Worm (Caenorhabditis elegans) whole organism, L4 larva: ENCODE data around the gene dsl-4.
"Not testable (repeated sequence)": the region's sequence is repeated elsewhere in the genome, so short reads cannot be mapped to it uniquely, and the experiment has no call there.

Source experiments
- F44E2.7 ChIP-seq: fragments of 200-800 bp; sonication (Bioruptor generic); IDR thresholded peaks from 2 replicates; pipeline ENCODE4 v2.1.2; 2022; ENCODE audit warnings: missing genetic modification characterization, missing compliant biosample characterization
- T26A8.4 ChIP-seq: fragments of 200-800 bp; sonication (Bioruptor generic); IDR thresholded peaks from 2 replicates; pipeline ENCODE4 v1.3.6; 2022; ENCODE audit warnings: missing genetic modification characterization, missing compliant biosample characterization
- Y105C5A.15 ChIP-seq: fragments of 200-800 bp; sonication (Bioruptor generic); IDR thresholded peaks from 2 replicates; pipeline ENCODE4 v1.3.6; 2022; ENCODE audit warnings: missing genetic modification characterization, missing compliant biosample characterization
- Y48G9A.11 ChIP-seq: fragments of 200-800 bp; sonication (Bioruptor generic); IDR thresholded peaks from 2 replicates; pipeline ENCODE4 v1.3.6; 2022; ENCODE audit warnings: missing genetic modification reagents, missing genetic modification characterization, missing compliant biosample characterization
- ama-1 ChIP-seq: fragments of 150-350 bp; optimal IDR thresholded peaks from 2 replicates; lab custom pipeline; 2014; ENCODE audit warnings: inconsistent platforms, mixed read lengths
- ceh-32 ChIP-seq: sonication (generic microtip); optimal IDR thresholded peaks from 2 replicates; lab custom pipeline; 2016; ENCODE audit warnings: mild to moderate bottlenecking, missing genetic modification characterization, missing compliant biosample characterization; ENCODE audit not compliant: poor library complexity
- ceh-82 ChIP-seq: sonication (generic microtip); optimal IDR thresholded peaks from 2 replicates; lab custom pipeline; 2017; ENCODE audit warnings: missing biosample characterization, missing genetic modification characterization
- cey-2 ChIP-seq: sonication (generic microtip); optimal IDR thresholded peaks from 3 replicates; lab custom pipeline; 2017; ENCODE audit warnings: missing genetic modification characterization, mild to moderate bottlenecking, missing compliant biosample characterization, antibody characterized with exemption, borderline replicate concordance; ENCODE audit not compliant: insufficient read depth
- daf-16 ChIP-seq, 3 experiments: sonication (generic microtip); optimal IDR thresholded peaks; 2 replicates each; lab custom pipeline; 2016 to 2017; ENCODE audit warnings: missing genetic modification characterization in 3 of 3, missing genetic modification reagents in 3 of 3, mild to moderate bottlenecking in 2 of 3, missing compliant biosample characterization in 2 of 3, missing biosample characterization in 1 of 3, moderate library complexity in 1 of 3
- daf-19 ChIP-seq: fragments of 200-800 bp; sonication (Bioruptor generic); conservative IDR thresholded peaks from 2 replicates; pipeline ENCODE4 v1.3.6; 2022; ENCODE audit warnings: missing genetic modification characterization, missing compliant biosample characterization
- dmd-6 ChIP-seq: fragments of 200-800 bp; sonication (Bioruptor generic); IDR thresholded peaks from 2 replicates; pipeline ENCODE4 v1.3.6; 2022; ENCODE audit warnings: missing genetic modification reagents, missing genetic modification characterization, missing compliant biosample characterization
- dmd-8 ChIP-seq: fragments of 200-800 bp; sonication (Bioruptor generic); IDR thresholded peaks from 2 replicates; pipeline ENCODE4 v1.3.6; 2022; ENCODE audit warnings: missing genetic modification characterization, missing compliant biosample characterization
- dpl-1 ChIP-seq: fragments of 150-350 bp; optimal IDR thresholded peaks from 2 replicates; lab custom pipeline; 2014; ENCODE audit warnings: missing biosample characterization, missing genetic modification reagents, missing genetic modification characterization
- duxl-1 ChIP-seq: sonication (generic microtip); optimal IDR thresholded peaks from 2 replicates; lab custom pipeline; 2016; ENCODE audit warnings: mild to moderate bottlenecking, missing genetic modification characterization, moderate library complexity, missing compliant biosample characterization; ENCODE audit not compliant: poor library complexity
- dve-1 ChIP-seq: sonication (generic microtip); optimal IDR thresholded peaks from 2 replicates; lab custom pipeline; 2017; ENCODE audit warnings: antibody characterized with exemption, mild to moderate bottlenecking, missing genetic modification characterization, missing compliant biosample characterization; ENCODE audit not compliant: insufficient read depth
- egl-27 ChIP-seq: sonication (generic microtip); optimal IDR thresholded peaks from 3 replicates; lab custom pipeline; 2017; ENCODE audit warnings: missing biosample characterization, missing genetic modification reagents, missing genetic modification characterization
- egl-43 ChIP-seq: fragments of 200-800 bp; sonication (Bioruptor generic); IDR thresholded peaks from 2 replicates; pipeline ENCODE4 v1.3.6; 2022; ENCODE audit warnings: missing genetic modification reagents, missing genetic modification characterization, missing compliant biosample characterization
- fos-1 ChIP-seq: fragments of 150-350 bp; optimal IDR thresholded peaks from 2 replicates; lab custom pipeline; 2014; ENCODE audit warnings: missing biosample characterization, missing genetic modification characterization
- hmg-1.1 ChIP-seq: fragments of 200-800 bp; sonication (Bioruptor generic); IDR thresholded peaks from 2 replicates; pipeline ENCODE4 v1.3.6; 2022; ENCODE audit warnings: missing genetic modification reagents, missing genetic modification characterization, missing compliant biosample characterization
- jun-1 ChIP-seq: fragments of 150-350 bp; optimal IDR thresholded peaks from 2 replicates; lab custom pipeline; 2014; ENCODE audit warnings: missing biosample characterization, missing genetic modification reagents, missing genetic modification characterization
- lim-7 ChIP-seq: fragments of 200-800 bp; sonication (Bioruptor generic); IDR thresholded peaks from 2 replicates; pipeline ENCODE4 v1.3.6; 2022; ENCODE audit warnings: missing genetic modification characterization, missing compliant biosample characterization
- lin-1 ChIP-seq: fragments of 200-800 bp; sonication (Bioruptor generic); IDR thresholded peaks from 2 replicates; pipeline ENCODE4 v1.3.6; 2022; ENCODE audit warnings: missing genetic modification reagents, missing genetic modification characterization, missing compliant biosample characterization
- lin-29 ChIP-seq: fragments of 200-800 bp; sonication (Bioruptor generic); IDR thresholded peaks from 2 replicates; pipeline ENCODE4 v1.3.6; 2022; ENCODE audit warnings: missing genetic modification reagents, missing genetic modification characterization, missing compliant biosample characterization
- lin-38 ChIP-seq: fragments of 200-800 bp; sonication (Bioruptor generic); IDR thresholded peaks from 2 replicates; pipeline ENCODE4 v1.3.6; 2022; ENCODE audit warnings: missing genetic modification reagents, missing genetic modification characterization, missing compliant biosample characterization
- lin-39 ChIP-seq: fragments of 150-350 bp; optimal IDR thresholded peaks from 2 replicates; lab custom pipeline; 2014; ENCODE audit warnings: missing biosample characterization, missing genetic modification reagents, missing genetic modification characterization
- madf-5 ChIP-seq, 2 experiments: fragments of 200-800 bp; sonication (Bioruptor generic); IDR thresholded peaks; 2 replicates each; pipeline ENCODE4 v1.3.6; 2022; ENCODE audit warnings: missing compliant biosample characterization in 2 of 2, missing genetic modification characterization in 2 of 2
- mdl-1 ChIP-seq, 2 experiments: fragments of 150-350 bp in 1 of 2; sonication (generic microtip) in 1 of 2; optimal IDR thresholded peaks; 2 replicates each; lab custom pipeline; 2014 to 2017; ENCODE audit warnings: missing biosample characterization in 2 of 2, missing genetic modification characterization in 2 of 2
- mes-2 ChIP-seq: sonication (generic microtip); optimal IDR thresholded peaks from 2 replicates; lab custom pipeline; 2016; ENCODE audit warnings: missing genotype, mild to moderate bottlenecking, missing genetic modification characterization, missing compliant biosample characterization; ENCODE audit not compliant: poor library complexity, severe bottlenecking
- pha-4 ChIP-seq, 2 experiments: fragments of 150-350 bp in 1 of 2; fragments of 200-800 bp in 1 of 2; sonication (Bioruptor generic) in 1 of 2; IDR thresholded peaks in 1 of 2; optimal IDR thresholded peaks in 1 of 2; 2 replicates each; pipeline versions ENCODE4 v1.3.6 to Lab custom; 2014 to 2022; ENCODE audit warnings: missing genetic modification characterization in 2 of 2, missing genetic modification reagents in 2 of 2, missing biosample characterization in 1 of 2, missing compliant biosample characterization in 1 of 2
- rbr-2 ChIP-seq: sonication (generic microtip); optimal IDR thresholded peaks from 2 replicates; lab custom pipeline; 2016; ENCODE audit warnings: missing genotype, missing genetic modification characterization, missing compliant biosample characterization
- set-16 ChIP-seq: fragments of 200-800 bp; sonication (Bioruptor generic); IDR thresholded peaks from 2 replicates; pipeline ENCODE4 v1.3.6; 2022; ENCODE audit warnings: missing genetic modification reagents, missing genetic modification characterization, missing compliant biosample characterization
- tag-97 ChIP-seq: fragments of 200-800 bp; sonication (Bioruptor generic); IDR thresholded peaks from 2 replicates; pipeline ENCODE4 v1.3.6; 2022; ENCODE audit warnings: missing genetic modification characterization, missing compliant biosample characterization
- unc-39 ChIP-seq: sonication (generic microtip); optimal IDR thresholded peaks from 2 replicates; lab custom pipeline; 2017; ENCODE audit warnings: missing biosample characterization, missing genetic modification characterization
- vab-7 ChIP-seq: fragments of 200-800 bp; sonication (Bioruptor generic); IDR thresholded peaks from 2 replicates; pipeline ENCODE4 v1.3.6; 2022; ENCODE audit warnings: missing genetic modification reagents, missing genetic modification characterization, missing compliant biosample characterization
- zfp-2 ChIP-seq: sonication (generic microtip); optimal IDR thresholded peaks from 2 replicates; lab custom pipeline; 2016; ENCODE audit warnings: mild to moderate bottlenecking, missing genetic modification characterization, missing compliant biosample characterization
- ztf-11 ChIP-seq: fragments of 150-350 bp; optimal IDR thresholded peaks from 2 replicates; lab custom pipeline; 2014; ENCODE audit warnings: missing biosample characterization, missing genetic modification characterization

Gene dsl-4

ce11 chrX:14134883-14135282 lies 44.7 kb downstream of the dsl-4 start (continued):
- peak; percentile 74; the same call in 1 of the 2 replicates for TF ChIP-seq lin-1
- TF ChIP-seq mdl-1 (tag; optimal IDR thresholded peaks at IDR 0.05; lab: Kevin White, UChicago), result no peak
- TF ChIP-seq zfp-2, result no peak
- peak; percentile 39 for TF ChIP-seq dmd-6 (GFP tag; lab: Robert Waterston, UW)
- peak; percentile 65; the same call in 1 of the 2 replicates for TF ChIP-seq dmd-8 (GFP tag; lab: Robert Waterston, UW)
- TF ChIP-seq jun-1 (tag; lab: Kevin White, UChicago), result no peak
- no peak for TF ChIP-seq unc-39
- TF ChIP-seq ceh-32 (tag; lab: Kevin White, UChicago), result no peak
- TF ChIP-seq ztf-11 (tag; lab: Kevin White, UChicago), result no peak
- TF ChIP-seq daf-19 (GFP tag; lab: Robert Waterston, UW), result peak; percentile 74
- TF ChIP-seq Y48G9A.11 (GFP tag; lab: Robert Waterston, UW), result peak; percentile 56; the same call in 1 of the 2 replicates
- no peak for TF ChIP-seq rbr-2 (tag; lab: Kevin White, UChicago)
- no peak for TF ChIP-seq cey-2 (tag; lab: Kevin White, UChicago)
- no peak for TF ChIP-seq egl-27 (tag; lab: Kevin White, UChicago)
- TF ChIP-seq lin-39, result no peak
- peak; percentile 60 for TF ChIP-seq lin-38 (GFP tag; lab: Robert Waterston, UW)
- peak; percentile 49 for TF ChIP-seq dve-1 (tag; lab: Kevin White, UChicago)
- peak; percentile 52; the same call in 1 of the 2 replicates for TF ChIP-seq hmg-1.1 (GFP tag; lab: Robert Waterston, UW)
- no peak for TF ChIP-seq dpl-1 (GFP tag; lab: Kevin White, UChicago)
- peak; percentile 54; the same call in 1 of the 2 replicates for TF ChIP-seq pha-4 (GFP tag; IDR thresholded peaks at IDR 0.05; lab: Robert Waterston, UW)
- TF ChIP-seq pha-4 (tag; optimal IDR thresholded peaks at IDR 0.05; lab: Kevin White, UChicago), result no peak
- TF ChIP-seq set-16 (GFP tag; lab: Robert Waterston, UW), result no peak
- TF ChIP-seq, all 104 proteins: peak for 24

DNA sequence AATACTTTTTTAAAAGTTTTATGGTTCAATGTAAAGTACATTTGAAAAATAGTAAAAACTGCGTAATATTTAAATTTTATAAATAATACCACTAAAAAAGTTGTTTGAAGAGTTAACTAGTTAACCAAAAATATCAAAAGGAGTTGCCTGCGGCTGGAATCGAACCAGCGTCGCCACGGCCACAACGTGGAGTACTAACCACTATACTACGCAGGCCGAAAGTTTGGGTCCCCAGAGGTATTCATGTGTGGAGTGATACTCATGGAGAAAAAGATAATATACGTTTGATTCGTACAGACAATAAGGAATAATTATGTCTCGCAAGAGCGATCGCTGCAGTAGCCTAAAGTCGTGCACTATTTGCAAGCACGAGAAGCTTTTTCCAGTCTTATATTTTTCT lies 46.6 kb downstream of the dsl-4 start:
- TF ChIP-seq daf-16 (GFP tag; optimal IDR thresholded peaks at IDR 0.05; lab: Kevin White, UChicago), result not testable (repeated sequence)
- TF ChIP-seq daf-16 (tag; optimal IDR thresholded peaks at IDR 0.05; lab: Kevin White, UChicago) (peak; percentile 10), egl-43 (GFP tag; lab: Robert Waterston, UW) (peak; percentile 78; the same call in 1 of the 2 replicates), T26A8.4 (GFP tag; lab: Robert Waterston, UW) (peak; percentile 54; the same call in 1 of the 2 replicates), madf-5 (GFP tag; IDR thresholded peaks at IDR 0.05; lab: Robert Waterston, UW) (0 out of 4 replicates have a peak, but pooled peaks of 1 of the 2 experiments have one; percentile 11), daf-19 (GFP tag; lab: Robert Waterston, UW) (peak; percentile 68; the same call in 1 of the 2 replicates), Y105C5A.15 (GFP tag; lab: Robert Waterston, UW) (0 out of 2 replicates have a peak, but pooled peaks have one; percentile 44), vab-7 (0 out of 2 replicates have a peak, but pooled peaks have one; percentile 45), lin-29 (GFP tag; lab: Robert Waterston, UW) (0 out of 2 replicates have a peak, but pooled peaks have one; percentile 13), F44E2.7 (GFP tag; lab: Robert Waterston, UW) (0 out of 2 replicates have a peak, but pooled peaks have one; percentile 42), duxl-1 (tag; lab: Kevin White, UChicago) (peak; percentile 43), lim-7 (GFP tag; lab: Robert Waterston, UW) (peak; percentile 58; the same call in 1 of the 2 replicates), lin-38 (GFP tag; lab: Robert Waterston, UW) (peak; percentile 62), mes-2 (tag; lab: Kevin White, UChicago) (peak; percentile 25), dmd-6 (GFP tag; lab: Robert Waterston, UW) (peak; percentile 34; the same call in 1 of the 2 replicates)

- TF ChIP-seq tag-97 (GFP tag; lab: Robert Waterston, UW) (no peak), ceh-32 (tag; lab: Kevin White, UChicago) (no peak), ceh-82 (tag; lab: Kevin White, UChicago) (no peak), ama-1 (no peak), egl-43 (GFP tag; lab: Robert Waterston, UW) (no peak), mes-2 (tag; lab: Kevin White, UChicago) (no peak), fos-1 (no peak)
- TF ChIP-seq, all 104 proteins: peak for 0
Observed at ce11 chrX:14140040-14140439, 49.9 kb downstream of the dsl-4 start, which contains the start of gene nkat-1. Gene nkat-1, minus strand, starts transcription at chrX:14140140.
